Fruit fly (Drosophila melanogaster) whole organism: ENCODE data around the gene Cow.

Experiments used
- Dll ChIP-seq: fragments of >200 bp; optimal IDR thresholded peaks from 2 replicates; lab custom pipeline; 2017
- EcR ChIP-seq, 2 experiments: fragments of >200 bp; optimal IDR thresholded peaks; 2 replicates each; lab custom pipeline; 2017; ENCODE audit warnings: missing biosample characterization in 2 of 2, missing genetic modification characterization in 2 of 2, missing genetic modification reagents in 2 of 2
- pan ChIP-seq: fragments of >200 bp; optimal IDR thresholded peaks from 2 replicates; lab custom pipeline; 2017
- psq ChIP-seq: fragments of >200 bp; optimal IDR thresholded peaks from 2 replicates; lab custom pipeline; 2017
- usp ChIP-seq: fragments of >200 bp; optimal IDR thresholded peaks from 2 replicates; lab custom pipeline; 2017; ENCODE audit warnings: missing biosample characterization, missing genetic modification characterization, mixed read lengths

DNA sequence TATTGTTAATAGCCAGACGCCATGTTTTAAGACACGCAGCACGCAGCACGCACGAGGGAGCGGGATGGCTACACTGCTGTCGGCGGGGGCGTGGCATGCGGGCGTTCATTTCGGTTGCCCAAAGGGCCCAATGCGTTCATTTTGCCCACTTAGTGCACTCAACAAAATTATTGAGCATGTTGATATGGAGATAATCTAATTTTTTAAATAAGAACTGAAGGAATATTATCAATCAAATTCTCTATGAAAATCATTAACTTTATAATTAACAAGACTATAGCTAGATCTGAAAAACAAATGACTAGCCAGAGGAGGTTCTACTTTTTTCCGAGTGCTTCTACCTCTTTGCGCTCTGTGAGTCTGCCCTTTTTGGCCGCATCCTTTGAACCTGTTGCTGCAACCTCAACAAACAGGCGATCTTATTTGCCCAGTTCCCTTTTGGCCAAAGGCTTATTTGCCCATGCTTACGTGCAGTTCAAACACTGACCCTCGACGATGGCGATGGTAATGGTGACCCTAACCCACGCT, 20.8 kb upstream of the Cow start:
- TF ChIP-seq psq (no peak), pan (lab: Kevin White, UChicago) (no peak), usp (GFP tag; lab: Kevin White, UChicago) (no peak), Dll (lab: Kevin White, UChicago) (no peak), EcR (GFP tag; optimal IDR thresholded peaks at IDR 0.05; lab: Kevin White, UChicago) (no peak)
